Worm (Caenorhabditis elegans): ENCODE results near the gene mre-11.

mre-11 gene

DNA sequence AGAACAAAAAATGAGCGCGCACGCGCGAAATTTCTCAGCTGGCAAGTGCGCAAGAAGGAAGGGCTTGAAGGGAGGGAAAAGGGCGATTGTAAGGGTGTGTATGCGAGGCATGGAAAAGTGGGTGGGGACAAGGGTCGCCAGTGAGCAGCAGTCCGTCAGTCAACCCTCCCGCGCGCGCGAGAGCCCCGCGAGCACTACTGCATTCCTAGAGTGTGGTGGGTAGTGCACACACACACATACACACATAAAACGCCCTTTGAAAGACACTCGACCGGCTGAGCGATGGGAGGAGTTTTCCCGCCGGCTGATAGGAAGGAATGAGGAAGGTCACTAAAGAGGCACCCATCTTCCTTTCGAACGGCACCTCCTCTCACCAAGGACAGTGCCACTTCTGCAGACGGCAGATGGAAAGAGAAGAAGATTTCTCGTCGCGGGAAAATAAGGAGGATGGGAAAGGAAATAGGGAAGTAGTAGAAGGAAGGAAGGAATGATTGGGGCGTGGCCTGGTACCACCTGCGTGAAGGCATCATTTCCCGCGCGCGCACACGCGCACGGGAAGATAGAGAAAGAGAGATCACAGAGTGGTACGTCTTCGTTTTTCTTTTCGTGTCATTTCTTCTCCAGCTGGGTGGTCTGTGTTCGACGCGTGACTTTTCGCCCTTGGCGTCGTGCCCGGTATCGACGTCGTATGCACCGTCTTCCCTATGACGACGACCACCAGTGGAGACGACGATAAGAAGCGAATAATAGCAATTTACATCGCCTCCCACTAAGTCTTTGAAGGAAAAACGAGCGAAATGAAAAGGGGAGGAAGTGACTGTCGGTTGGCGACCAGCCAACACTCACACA, 19.6 kb downstream of the mre-11 start (continued):
- TF ChIP-seq lin-35 (GFP tag; optimal IDR thresholded peaks at IDR 0.05) (peak in 1 of 2 experiments; percentile 68), pqm-1 (tag; optimal IDR thresholded peaks at IDR 0.05) (no peak), irx-1 (tag; optimal IDR thresholded peaks at IDR 0.05) (peak; percentile 64)

DNA sequence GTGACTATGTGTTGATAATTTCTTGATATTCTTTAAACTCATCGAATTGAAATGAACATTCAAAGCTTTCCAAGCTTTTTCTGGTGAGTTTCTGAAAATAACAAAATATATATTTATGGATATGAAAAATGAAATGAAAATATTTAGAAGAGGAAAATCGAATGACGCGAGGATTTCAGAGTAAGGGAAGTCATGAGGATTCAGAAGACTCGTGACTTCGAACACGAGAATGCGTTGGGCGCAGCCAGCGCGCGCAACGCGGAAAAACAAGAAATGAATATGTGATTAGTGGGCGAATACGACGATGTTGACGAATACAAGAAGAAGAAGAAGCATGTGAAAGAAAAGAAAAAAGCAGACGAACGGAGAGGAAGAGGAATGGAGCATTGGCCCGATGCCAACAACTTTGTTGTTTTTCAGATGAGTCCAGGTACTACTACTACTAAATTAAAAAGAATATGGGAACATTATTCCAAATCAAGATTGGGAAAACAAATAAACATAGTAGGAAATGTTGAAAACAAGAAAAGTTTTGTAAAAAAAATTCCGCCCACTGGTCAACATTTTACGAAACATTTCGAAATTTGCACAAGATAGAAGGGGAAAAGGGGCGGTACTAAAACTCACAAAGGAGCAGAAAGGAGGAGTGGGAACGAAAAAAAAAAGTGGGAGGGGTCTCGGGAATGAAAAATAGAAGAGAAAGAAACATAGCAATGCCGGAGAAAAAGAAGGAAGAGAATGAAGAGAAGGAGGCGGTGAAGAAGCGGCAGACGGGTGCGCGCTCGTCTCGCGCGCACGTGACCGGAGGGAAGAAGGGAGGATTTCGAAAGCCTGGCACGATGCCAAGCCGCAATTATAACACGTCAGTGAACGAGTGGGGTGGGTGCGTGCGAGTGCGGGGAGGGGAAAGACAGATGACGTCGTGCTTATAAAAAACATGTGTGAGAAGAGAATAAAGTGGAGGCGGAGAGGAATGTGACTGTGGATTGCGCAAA, 21.2 kb downstream of the mre-11 start:
- TF ChIP-seq efl-3 (GFP tag; optimal IDR thresholded peaks at IDR 0.05) = peak; percentile 1
- peak in 1 of 2 experiments; percentile 83 for TF ChIP-seq ztf-11 (tag; optimal IDR thresholded peaks at IDR 0.05)
- peak; percentile 98 for TF ChIP-seq rnt-1 (tag; optimal IDR thresholded peaks at IDR 0.05)
- peak; percentile 99 for TF ChIP-seq fkh-8 (tag; optimal IDR thresholded peaks at IDR 0.05)
- no peak for TF ChIP-seq C34B4.2 (tag; optimal IDR thresholded peaks at IDR 0.05)
- TF ChIP-seq ets-5 (GFP tag; IDR thresholded peaks at IDR 0.05) = no peak
- peak; percentile 84 for TF ChIP-seq lin-39 (tag; optimal IDR thresholded peaks at IDR 0.05)
- peak; percentile 48; the same call in 1 of the 2 replicates for TF ChIP-seq unc-98 (GFP tag; IDR thresholded peaks at IDR 0.05)
- peak; percentile 2 for TF ChIP-seq lin-15B (tag; optimal IDR thresholded peaks at IDR 0.05)
- TF ChIP-seq lsy-2 (tag; optimal IDR thresholded peaks at IDR 0.05) = peak; percentile 89 to 90
- peak; percentile 99 for TF ChIP-seq nhr-85 (tag)
- peak; percentile 94 for TF ChIP-seq egl-13 (tag; optimal IDR thresholded peaks at IDR 0.05)
- TF ChIP-seq hlh-4 (tag; optimal IDR thresholded peaks at IDR 0.05) = no peak
- TF ChIP-seq pag-3 (tag; optimal IDR thresholded peaks at IDR 0.05; ENCODE audit: borderline replicate concordance, insufficient read depth) = peak; percentile 88
- peak; percentile 86 to 92 (median 87) for TF ChIP-seq ceh-82 (tag; optimal IDR thresholded peaks at IDR 0.05)
- TF ChIP-seq snu-23 (GFP tag; optimal IDR thresholded peaks at IDR 0.05) = peak; percentile 88
- TF ChIP-seq lin-35 (GFP tag; optimal IDR thresholded peaks at IDR 0.05) = peak; percentile 71 to 73
- no peak for TF ChIP-seq nhr-12 (tag; optimal IDR thresholded peaks at IDR 0.05)
- TF ChIP-seq isw-1 (GFP tag; IDR thresholded peaks at IDR 0.05) = peak; percentile 83
- peak; percentile 90 for TF ChIP-seq swsn-7 (tag; optimal IDR thresholded peaks at IDR 0.05)
- TF ChIP-seq unc-62 (GFP tag; optimal IDR thresholded peaks at IDR 0.05) = peak; percentile 30
- TF ChIP-seq tbx-2 (tag; optimal IDR thresholded peaks at IDR 0.05) = peak; percentile 94
- peak; percentile 94 for TF ChIP-seq fkh-10 (GFP tag; optimal IDR thresholded peaks at IDR 0.05)
- TF ChIP-seq nhr-28 (tag; optimal IDR thresholded peaks at IDR 0.05) = no peak
- peak; percentile 92 for TF ChIP-seq ceh-88 (GFP tag; IDR thresholded peaks at IDR 0.05)
- TF ChIP-seq ces-1 (GFP tag; optimal IDR thresholded peaks at IDR 0.05) = no peak
- peak; percentile 97 for TF ChIP-seq vab-15 (tag; optimal IDR thresholded peaks at IDR 0.05)
- TF ChIP-seq irx-1 (tag; optimal IDR thresholded peaks at IDR 0.05) = peak; percentile 92
- peak; percentile 95 for TF ChIP-seq pax-3 (tag; optimal IDR thresholded peaks at IDR 0.05)
- peak; percentile 31 for TF ChIP-seq hpl-2 (GFP tag; optimal IDR thresholded peaks at IDR 0.05)
- TF ChIP-seq F16B12.6 (tag; optimal IDR thresholded peaks at IDR 0.05) = peak; percentile 21
- TF ChIP-seq nhr-237 (tag; optimal IDR thresholded peaks at IDR 0.05) = peak; percentile 67
- TF ChIP-seq nhr-47 (tag; optimal IDR thresholded peaks at IDR 0.05) = peak; percentile 94
- peak; percentile 85 for TF ChIP-seq fkh-4 (tag; optimal IDR thresholded peaks at IDR 0.05; ENCODE audit: borderline replicate concordance)
- no peak for TF ChIP-seq nhr-84 (tag; optimal IDR thresholded peaks at IDR 0.05)
- TF ChIP-seq nhr-19 (GFP tag; conservative IDR thresholded peaks at IDR 0.05) = peak; percentile 96
- TF ChIP-seq elt-3 (tag; optimal IDR thresholded peaks at IDR 0.05) = peak in 1 of 6 experiments; percentile 80
- no peak for TF ChIP-seq aly-2 (tag; optimal IDR thresholded peaks at IDR 0.05)
- TF ChIP-seq sptf-1 (tag; optimal IDR thresholded peaks at IDR 0.05) = no peak
- no peak for TF ChIP-seq hlh-17 (GFP tag; optimal IDR thresholded peaks at IDR 0.05; ENCODE audit: borderline replicate concordance)
- TF ChIP-seq nhr-76 (tag; optimal IDR thresholded peaks at IDR 0.05) = no peak
- TF ChIP-seq zip-4 (GFP tag; optimal IDR thresholded peaks at IDR 0.05) = peak; percentile 89
- peak; percentile 93 for TF ChIP-seq nhr-20 (tag; optimal IDR thresholded peaks at IDR 0.05)
- TF ChIP-seq nhr-90 (tag; optimal IDR thresholded peaks at IDR 0.05; ENCODE audit: poor library complexity) = peak; percentile 80

Data from whole organism, L1 larva.